Worm (Caenorhabditis elegans) whole organism, L4 larva: ENCODE data around the gene gon-14.

ENCODE experiments used
- F26F4.8 ChIP-seq: fragments of 200-800 bp; sonication (Bioruptor generic); conservative IDR thresholded peaks from 2 replicates; pipeline ENCODE4 v1.3.6; 2022; ENCODE audit warnings: missing genetic modification characterization, missing compliant biosample characterization
- F44E2.7 ChIP-seq: fragments of 200-800 bp; sonication (Bioruptor generic); IDR thresholded peaks from 2 replicates; pipeline ENCODE4 v2.1.2; 2022; ENCODE audit warnings: missing genetic modification characterization, missing compliant biosample characterization
- F49E8.2 ChIP-seq: sonication (generic microtip); optimal IDR thresholded peaks from 2 replicates; lab custom pipeline; 2016; ENCODE audit warnings: missing compliant biosample characterization, mild to moderate bottlenecking, missing genetic modification characterization, borderline replicate concordance
- Y5F2A.4 ChIP-seq: fragments of 200-800 bp; sonication (Bioruptor generic); optimal IDR thresholded peaks from 2 replicates; lab custom pipeline; 2018; ENCODE audit warnings: mild to moderate bottlenecking, missing genetic modification characterization, missing compliant biosample characterization
- ZK337.2 ChIP-seq: fragments of 200-800 bp; sonication (Bioruptor generic); IDR thresholded peaks from 2 replicates; pipeline ENCODE4 v1.3.6; 2022; ENCODE audit warnings: missing genetic modification reagents, missing genetic modification characterization, missing compliant biosample characterization
- ZK546.5 ChIP-seq, 2 experiments: sonication (generic microtip); optimal IDR thresholded peaks; 2 replicates each; lab custom pipeline; 2017; ENCODE audit warnings: missing biosample characterization in 2 of 2, missing genetic modification characterization in 2 of 2
- aha-1 ChIP-seq: fragments of 150-350 bp; peaks from one replicate; lab custom pipeline; 2014; ENCODE audit warnings: missing biosample characterization, missing genetic modification characterization
- ama-1 ChIP-seq: fragments of 150-350 bp; optimal IDR thresholded peaks from 2 replicates; lab custom pipeline; 2014; ENCODE audit warnings: inconsistent platforms, mixed read lengths
- ceh-32 ChIP-seq: sonication (generic microtip); optimal IDR thresholded peaks from 2 replicates; lab custom pipeline; 2016; ENCODE audit warnings: mild to moderate bottlenecking, missing genetic modification characterization, missing compliant biosample characterization; ENCODE audit not compliant: poor library complexity
- ceh-44 ChIP-seq: fragments of 200-800 bp; sonication (Bioruptor generic); IDR thresholded peaks from 2 replicates; pipeline ENCODE4 v1.3.6; 2022; ENCODE audit warnings: missing genetic modification reagents, missing genetic modification characterization, missing compliant biosample characterization
- daf-8 ChIP-seq: fragments of 200-800 bp; sonication (Bioruptor generic); IDR thresholded peaks from 2 replicates; pipeline ENCODE4 v1.3.6; 2022; ENCODE audit warnings: missing genetic modification characterization, missing compliant biosample characterization
- dmd-9 ChIP-seq: fragments of 200-800 bp; sonication (Bioruptor generic); IDR thresholded peaks from 2 replicates; pipeline ENCODE4 v1.3.6; 2022; ENCODE audit warnings: missing genetic modification reagents, missing genetic modification characterization, missing compliant biosample characterization
- duxl-1 ChIP-seq: sonication (generic microtip); optimal IDR thresholded peaks from 2 replicates; lab custom pipeline; 2016; ENCODE audit warnings: mild to moderate bottlenecking, missing genetic modification characterization, moderate library complexity, missing compliant biosample characterization; ENCODE audit not compliant: poor library complexity
- dve-1 ChIP-seq: sonication (generic microtip); optimal IDR thresholded peaks from 2 replicates; lab custom pipeline; 2017; ENCODE audit warnings: antibody characterized with exemption, mild to moderate bottlenecking, missing genetic modification characterization, missing compliant biosample characterization; ENCODE audit not compliant: insufficient read depth
- egl-27 ChIP-seq: sonication (generic microtip); optimal IDR thresholded peaks from 3 replicates; lab custom pipeline; 2017; ENCODE audit warnings: missing biosample characterization, missing genetic modification reagents, missing genetic modification characterization
- fos-1 ChIP-seq: fragments of 150-350 bp; optimal IDR thresholded peaks from 2 replicates; lab custom pipeline; 2014; ENCODE audit warnings: missing biosample characterization, missing genetic modification characterization
- gei-8 ChIP-seq: fragments of 200-800 bp; sonication (Bioruptor generic); optimal IDR thresholded peaks from 2 replicates; lab custom pipeline; 2018; ENCODE audit warnings: mild to moderate bottlenecking, missing genetic modification characterization, missing compliant biosample characterization
- hlh-30 ChIP-seq: sonication (generic microtip); optimal IDR thresholded peaks from 2 replicates; lab custom pipeline; 2017; ENCODE audit warnings: antibody characterized with exemption, mild to moderate bottlenecking, missing genetic modification characterization, missing compliant biosample characterization; ENCODE audit not compliant: insufficient read depth
- lin-1 ChIP-seq: fragments of 200-800 bp; sonication (Bioruptor generic); IDR thresholded peaks from 2 replicates; pipeline ENCODE4 v1.3.6; 2022; ENCODE audit warnings: missing genetic modification reagents, missing genetic modification characterization, missing compliant biosample characterization
- lin-15B ChIP-seq: fragments of 150-350 bp; sonication (generic microtip); optimal IDR thresholded peaks from 3 replicates; lab custom pipeline; 2014; ENCODE audit warnings: missing biosample characterization, missing genetic modification characterization
- lin-29 ChIP-seq: fragments of 200-800 bp; sonication (Bioruptor generic); IDR thresholded peaks from 2 replicates; pipeline ENCODE4 v1.3.6; 2022; ENCODE audit warnings: missing genetic modification reagents, missing genetic modification characterization, missing compliant biosample characterization
- lin-39 ChIP-seq: fragments of 150-350 bp; optimal IDR thresholded peaks from 2 replicates; lab custom pipeline; 2014; ENCODE audit warnings: missing biosample characterization, missing genetic modification reagents, missing genetic modification characterization
- lir-3 ChIP-seq: sonication (generic microtip); optimal IDR thresholded peaks from 2 replicates; lab custom pipeline; 2016; ENCODE audit warnings: mild to moderate bottlenecking, missing genetic modification characterization, missing compliant biosample characterization
- mep-1 ChIP-seq: fragments of 150-350 bp; sonication (generic microtip); optimal IDR thresholded peaks from 3 replicates; lab custom pipeline; 2014; ENCODE audit warnings: missing biosample characterization, missing genetic modification characterization
- mxl-2 ChIP-seq: fragments of 200-800 bp; sonication (Bioruptor generic); conservative IDR thresholded peaks from 2 replicates; pipeline ENCODE4 v1.3.6; 2022; ENCODE audit warnings: missing genetic modification reagents, missing genetic modification characterization, missing compliant biosample characterization
- mxl-3 ChIP-seq: fragments of 200-800 bp; sonication (Bioruptor generic); optimal IDR thresholded peaks from 2 replicates; lab custom pipeline; 2018; ENCODE audit warnings: mild to moderate bottlenecking, missing genetic modification characterization, missing compliant biosample characterization
- nhr-11 ChIP-seq: fragments of 150-350 bp; optimal IDR thresholded peaks from 2 replicates; lab custom pipeline; 2014; ENCODE audit warnings: missing biosample characterization, missing genetic modification characterization
- nhr-28 ChIP-seq: fragments of 150-350 bp; optimal IDR thresholded peaks from 2 replicates; lab custom pipeline; 2014; ENCODE audit warnings: missing biosample characterization, missing genetic modification characterization
- nhr-41 ChIP-seq: fragments of 200-800 bp; sonication (Bioruptor generic); IDR thresholded peaks from 2 replicates; pipeline ENCODE4 v1.3.6; 2022; ENCODE audit warnings: missing genetic modification reagents, missing genetic modification characterization, missing compliant biosample characterization
- nhr-48 ChIP-seq: sonication (generic microtip); optimal IDR thresholded peaks from 2 replicates; lab custom pipeline; 2016; ENCODE audit warnings: mild to moderate bottlenecking, missing genetic modification characterization, missing compliant biosample characterization
- nhr-77 ChIP-seq: fragments of 150-350 bp; optimal IDR thresholded peaks from 2 replicates; lab custom pipeline; 2014; ENCODE audit warnings: missing biosample characterization, missing genetic modification characterization
- pqm-1 ChIP-seq: sonication (generic microtip); optimal IDR thresholded peaks from 2 replicates; lab custom pipeline; 2017; ENCODE audit warnings: missing biosample characterization, missing genetic modification characterization
- sdz-12 ChIP-seq: fragments of 200-800 bp; sonication (Bioruptor generic); optimal IDR thresholded peaks from 2 replicates; lab custom pipeline; 2018; ENCODE audit warnings: mild to moderate bottlenecking, missing genetic modification characterization, missing compliant biosample characterization
- snpc-1.2 ChIP-seq: fragments of 200-800 bp; sonication (Bioruptor generic); IDR thresholded peaks from 2 replicates; pipeline ENCODE4 v1.3.6; 2022; ENCODE audit warnings: missing genetic modification reagents, missing genetic modification characterization, missing compliant biosample characterization
- snpc-4 ChIP-seq: fragments of 150-350 bp; optimal IDR thresholded peaks from 2 replicates; lab custom pipeline; 2014; ENCODE audit warnings: missing biosample characterization, missing genetic modification characterization
- unc-130 ChIP-seq: sonication (generic microtip); optimal IDR thresholded peaks from 2 replicates; lab custom pipeline; 2016; ENCODE audit warnings: missing genetic modification reagents, missing genetic modification characterization, missing compliant biosample characterization
- unc-62 ChIP-seq, 3 experiments: fragments of 150-350 bp in 1 of 3; sonication (generic microtip); optimal IDR thresholded peaks in 2 of 3; peaks in 1 of 3; 1 replicate in 1 of 3; 2 replicates in 2 of 3; lab custom pipeline; 2014 to 2017; ENCODE audit warnings: missing biosample characterization in 3 of 3, missing genetic modification characterization in 3 of 3, missing genetic modification reagents in 3 of 3, missing genotype in 1 of 3
- zag-1 ChIP-seq: fragments of 150-350 bp; optimal IDR thresholded peaks from 2 replicates; lab custom pipeline; 2014; ENCODE audit warnings: missing biosample characterization, missing genetic modification characterization
- zip-11 ChIP-seq: fragments of 200-800 bp; sonication (Bioruptor generic); IDR thresholded peaks from 2 replicates; pipeline ENCODE4 v1.3.6; 2022; ENCODE audit warnings: missing genetic modification characterization, missing compliant biosample characterization
- zip-2 ChIP-seq: fragments of 150-350 bp; optimal IDR thresholded peaks from 2 replicates; lab custom pipeline; 2014; ENCODE audit warnings: missing biosample characterization, missing genetic modification characterization
- ztf-11 ChIP-seq: fragments of 150-350 bp; optimal IDR thresholded peaks from 2 replicates; lab custom pipeline; 2014; ENCODE audit warnings: missing biosample characterization, missing genetic modification characterization

The gon-14 gene

ce11 chrV:6631866-6632265 is 20.9 kb upstream of the gon-14 start:
- peak; percentile 83 for TF ChIP-seq aha-1 (tag; lab: Kevin White, UChicago)
- TF ChIP-seq ceh-32 (tag; lab: Kevin White, UChicago) = no peak
- TF ChIP-seq zip-11 (GFP tag; lab: Robert Waterston, UW) = no peak
- no peak for TF ChIP-seq mep-1 (tag; lab: Kevin White, UChicago)
- no peak for TF ChIP-seq nhr-41 (GFP tag; lab: Robert Waterston, UW)
- TF ChIP-seq, all 104 proteins: peak for 1

DNA sequence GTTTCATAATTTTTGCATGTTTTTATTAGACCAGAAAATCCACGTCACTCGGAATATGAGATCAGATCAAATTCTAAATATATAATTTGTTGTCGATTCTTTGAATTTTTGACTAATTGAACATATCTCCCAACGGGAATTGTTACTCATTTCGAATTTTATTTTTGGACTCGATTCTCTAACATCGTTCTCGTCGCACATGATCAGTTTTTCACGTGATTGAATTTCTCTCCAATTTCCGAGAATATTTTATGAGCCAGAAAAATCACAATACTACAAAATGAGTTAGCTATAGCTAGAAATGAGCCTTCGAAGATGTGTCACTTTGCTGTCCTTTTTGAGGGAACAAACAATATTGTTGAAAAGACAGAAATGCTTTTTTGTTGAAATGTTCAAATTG is 19.8 kb upstream of the gon-14 start:
- TF ChIP-seq nhr-48 (tag; lab: Kevin White, UChicago) = peak; percentile 28
- peak; percentile 63 for TF ChIP-seq nhr-11 (tag; lab: Kevin White, UChicago)
- no peak for TF ChIP-seq fos-1 (tag; lab: Kevin White, UChicago)
- TF ChIP-seq, all 104 proteins: peak for 2

ce11 chrV:6626244-6626643 is 15.3 kb upstream of the gon-14 start, which contains the start of gene ppt-1:
Gene ppt-1, minus strand, starts transcription at chrV:6626344.
- TF ChIP-seq egl-27 (tag; lab: Kevin White, UChicago) (no peak), ama-1 (lab: Kevin White, UChicago) (no peak), pqm-1 (no peak), nhr-77 (tag; lab: Kevin White, UChicago) (no peak), dve-1 (tag; lab: Kevin White, UChicago) (no peak)

ce11 chrV:6621894-6622293 is 10.9 kb upstream of the gon-14 start, which contains the start of gene nhr-37:
Gene nhr-37, plus strand, starts transcription at chrV:6622194.
- TF ChIP-seq ceh-44 (GFP tag; lab: Robert Waterston, UW) = no peak
- TF ChIP-seq F26F4.8 (GFP tag; lab: Robert Waterston, UW) = no peak
- no peak for TF ChIP-seq lin-1 (GFP tag; lab: Robert Waterston, UW)

DNA sequence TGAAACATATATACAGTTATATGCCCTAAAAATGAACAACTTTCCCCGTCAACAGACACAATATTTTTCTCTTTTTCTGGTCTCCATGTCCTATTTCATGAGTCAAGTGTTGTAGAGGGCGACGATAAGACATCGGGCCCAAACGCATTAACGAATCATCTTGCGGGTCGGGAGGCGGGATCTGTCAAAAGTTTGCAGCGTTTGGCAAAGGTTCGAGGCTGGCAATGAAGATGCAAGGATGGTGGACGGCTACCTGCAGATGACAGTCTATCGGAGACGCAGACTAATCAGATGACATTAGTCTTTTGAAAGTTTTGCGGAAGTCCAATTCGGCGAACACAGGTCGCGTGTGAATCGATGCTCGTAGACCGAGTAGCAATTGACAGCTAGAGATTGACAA is 9.9 kb upstream of the gon-14 start:
- TF ChIP-seq gei-8 (GFP tag; lab: Kevin White, UChicago) (no peak), zip-11 (GFP tag; lab: Robert Waterston, UW) (no peak), hlh-30 (tag; lab: Kevin White, UChicago) (no peak), lir-3 (tag; lab: Kevin White, UChicago) (no peak), unc-62 (GFP tag; optimal IDR thresholded peaks at IDR 0.05 in 1 of 2; lab: Kevin White, UChicago) (no peak), unc-62 (tag; optimal IDR thresholded peaks at IDR 0.05; lab: Kevin White, UChicago) (no peak), snpc-4 (tag; lab: Kevin White, UChicago) (no peak), F44E2.7 (no peak), mxl-2 (no peak), F49E8.2 (tag; lab: Kevin White, UChicago) (no peak), lin-15B (tag; lab: Kevin White, UChicago) (no peak), nhr-11 (tag; lab: Kevin White, UChicago) (no peak), ZK337.2 (GFP tag; lab: Robert Waterston, UW) (no peak), ceh-32 (tag; lab: Kevin White, UChicago) (no peak), zip-2 (no peak), ZK546.5 (tag; optimal IDR thresholded peaks at IDR 0.05; lab: Kevin White, UChicago) (no peak)

DNA sequence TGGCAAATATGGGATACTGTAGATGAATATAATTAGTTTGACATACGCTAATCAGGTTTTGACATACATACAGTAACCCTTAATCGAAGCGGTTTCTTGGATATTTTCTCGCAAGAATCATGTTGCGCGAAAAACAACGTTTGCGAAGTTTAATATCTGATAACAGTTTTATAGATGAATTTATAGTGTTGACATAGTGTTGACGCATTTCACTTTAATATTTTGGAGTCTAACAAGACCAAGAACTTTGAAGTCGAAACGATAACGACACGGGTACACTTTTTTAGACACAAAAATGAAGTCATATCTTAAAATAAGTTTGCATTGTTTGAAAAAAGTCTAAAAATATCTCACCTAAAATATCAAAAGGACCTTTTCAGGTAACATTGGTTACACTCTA is 5.3 kb upstream of the gon-14 start:
- TF ChIP-seq ZK337.2 (GFP tag; lab: Robert Waterston, UW) = no peak
- TF ChIP-seq zip-11 (GFP tag; lab: Robert Waterston, UW) = no peak
- TF ChIP-seq sdz-12 = no peak
- TF ChIP-seq snpc-4 (tag; lab: Kevin White, UChicago) = no peak
- peak; percentile 52 for TF ChIP-seq pqm-1
- TF ChIP-seq daf-8 = no peak
- TF ChIP-seq snpc-1.2 (GFP tag; lab: Robert Waterston, UW) = no peak
- no peak for TF ChIP-seq F49E8.2 (tag; lab: Kevin White, UChicago)
- no peak for TF ChIP-seq lin-39 (tag; lab: Kevin White, UChicago)
- no peak for TF ChIP-seq lin-29 (GFP tag; lab: Robert Waterston, UW)
- TF ChIP-seq dmd-9 = no peak
- TF ChIP-seq unc-130 = no peak
- TF ChIP-seq ztf-11 (tag; lab: Kevin White, UChicago) = no peak
- no peak for TF ChIP-seq mxl-3 (GFP tag; lab: Kevin White, UChicago)
- no peak for TF ChIP-seq duxl-1 (tag; lab: Kevin White, UChicago)
- TF ChIP-seq nhr-28 = peak; percentile 95
- TF ChIP-seq nhr-77 (tag; lab: Kevin White, UChicago) = no peak
- no peak for TF ChIP-seq Y5F2A.4
- no peak for TF ChIP-seq zag-1 (tag; lab: Kevin White, UChicago)
- no peak for TF ChIP-seq ama-1 (lab: Kevin White, UChicago)
